Worm (Caenorhabditis elegans): ENCODE measurements around the gene sup-12.

ce11 chrX:3945681-3946080 is 41.3 kb downstream of the sup-12 start:
- TF ChIP-seq nhr-237 (tag; optimal IDR thresholded peaks at IDR 0.05) (no peak), jun-1 (tag; optimal IDR thresholded peaks at IDR 0.05) (no peak), nhr-25 (tag; optimal IDR thresholded peaks at IDR 0.05) (no peak), unc-39 (tag; optimal IDR thresholded peaks at IDR 0.05) (no peak), nhr-11 (tag; optimal IDR thresholded peaks at IDR 0.05) (no peak), lin-15B (tag; optimal IDR thresholded peaks at IDR 0.05) (no peak), R02D3.7 (tag; optimal IDR thresholded peaks at IDR 0.05) (no peak), nhr-28 (tag; optimal IDR thresholded peaks at IDR 0.05) (no peak), ama-1 (optimal IDR thresholded peaks at IDR 0.05) (peak; percentile 19)

All from whole organism, L3 larva.